Worm (Caenorhabditis elegans) whole organism, late embryonic: Measurements from ENCODE around the gene daf-3.

ENCODE experiments used
- C38D4.7 ChIP-seq: fragments of 200-800 bp; sonication (Bioruptor generic); optimal IDR thresholded peaks from 2 replicates; lab custom pipeline; 2018; ENCODE audit warnings: mild to moderate bottlenecking, missing genetic modification characterization, moderate library complexity, missing compliant biosample characterization
- F13H6.1 ChIP-seq: sonication (generic microtip); optimal IDR thresholded peaks from 2 replicates; lab custom pipeline; 2016; ENCODE audit warnings: missing genetic modification characterization, missing compliant biosample characterization
- K09A11.1 ChIP-seq: sonication (generic microtip); optimal IDR thresholded peaks from 2 replicates; lab custom pipeline; 2017; ENCODE audit warnings: antibody characterized with exemption, mild to moderate bottlenecking, missing genetic modification characterization, missing compliant biosample characterization; ENCODE audit not compliant: insufficient read depth
- T23F11.4 ChIP-seq: fragments of 200-800 bp; sonication (Bioruptor generic); optimal IDR thresholded peaks from 2 replicates; lab custom pipeline; 2018; ENCODE audit warnings: mild to moderate bottlenecking, missing genetic modification characterization, missing compliant biosample characterization
- ceh-19 ChIP-seq: fragments of 200-800 bp; sonication (Bioruptor generic); optimal IDR thresholded peaks from 2 replicates; lab custom pipeline; 2018; ENCODE audit warnings: mild to moderate bottlenecking, missing genetic modification characterization, missing compliant biosample characterization
- ceh-2 ChIP-seq: sonication (generic microtip); optimal IDR thresholded peaks from 2 replicates; lab custom pipeline; 2016; ENCODE audit warnings: missing genotype, missing genetic modification characterization, missing compliant biosample characterization
- ceh-24 ChIP-seq: sonication (generic microtip); optimal IDR thresholded peaks from 2 replicates; lab custom pipeline; 2016; ENCODE audit warnings: mild to moderate bottlenecking, missing genetic modification characterization, missing compliant biosample characterization
- ceh-34 ChIP-seq: sonication (generic microtip); optimal IDR thresholded peaks from 2 replicates; lab custom pipeline; 2016; ENCODE audit warnings: mild to moderate bottlenecking, missing genetic modification characterization, missing compliant biosample characterization
- ceh-45 ChIP-seq: fragments of 200-800 bp; sonication (Bioruptor generic); IDR thresholded peaks from 2 replicates; pipeline ENCODE4 v1.3.6; 2022; ENCODE audit warnings: missing genetic modification reagents, missing genetic modification characterization, missing compliant biosample characterization
- ceh-48 ChIP-seq: sonication (generic microtip); optimal IDR thresholded peaks from 2 replicates; lab custom pipeline; 2016; ENCODE audit warnings: missing genetic modification characterization, inconsistent platforms, missing compliant biosample characterization
- ceh-6 ChIP-seq: fragments of 200-800 bp; sonication (Bioruptor generic); optimal IDR thresholded peaks from 2 replicates; lab custom pipeline; 2018; ENCODE audit warnings: mild to moderate bottlenecking, missing genetic modification characterization, missing compliant biosample characterization
- ceh-9 ChIP-seq: sonication (generic microtip); optimal IDR thresholded peaks from 2 replicates; lab custom pipeline; 2016; ENCODE audit warnings: mild to moderate bottlenecking, missing genetic modification characterization, inconsistent platforms, missing compliant biosample characterization
- che-1 ChIP-seq: sonication (generic microtip); optimal IDR thresholded peaks from 2 replicates; lab custom pipeline; 2016; ENCODE audit warnings: mild to moderate bottlenecking, missing genetic modification characterization, missing compliant biosample characterization
- dmd-4 ChIP-seq: sonication (generic microtip); optimal IDR thresholded peaks from 2 replicates; lab custom pipeline; 2016; ENCODE audit warnings: borderline replicate concordance, missing genetic modification characterization, missing compliant biosample characterization
- dve-1 ChIP-seq: sonication (generic microtip); optimal IDR thresholded peaks from 2 replicates; lab custom pipeline; 2017; ENCODE audit warnings: antibody characterized with exemption, mild to moderate bottlenecking, missing genetic modification characterization, missing compliant biosample characterization
- elt-2 ChIP-seq: sonication (generic microtip); optimal IDR thresholded peaks from 2 replicates; lab custom pipeline; 2016; ENCODE audit warnings: missing genetic modification reagents, missing genetic modification characterization, missing compliant biosample characterization
- elt-4 ChIP-seq: sonication (generic microtip); optimal IDR thresholded peaks from 2 replicates; lab custom pipeline; 2016; ENCODE audit warnings: missing genetic modification characterization, missing compliant biosample characterization
- ets-4 ChIP-seq: sonication (generic microtip); optimal IDR thresholded peaks from 2 replicates; lab custom pipeline; 2016; ENCODE audit warnings: missing genetic modification characterization, missing compliant biosample characterization
- fax-1 ChIP-seq: sonication (generic microtip); optimal IDR thresholded peaks from 2 replicates; lab custom pipeline; 2016; ENCODE audit warnings: missing genotype, missing genetic modification characterization, missing compliant biosample characterization
- fkh-10 ChIP-seq: fragments of 150-350 bp; optimal IDR thresholded peaks from 2 replicates; lab custom pipeline; 2014; ENCODE audit warnings: missing biosample characterization, missing genetic modification reagents, missing genetic modification characterization
- fkh-6 ChIP-seq: sonication (generic microtip); optimal IDR thresholded peaks from 2 replicates; lab custom pipeline; 2016; ENCODE audit warnings: missing genetic modification characterization, missing compliant biosample characterization
- hlh-6 ChIP-seq: sonication (generic microtip); optimal IDR thresholded peaks from 2 replicates; lab custom pipeline; 2016; ENCODE audit warnings: missing genotype, missing genetic modification characterization, missing compliant biosample characterization
- hlh-8 ChIP-seq: sonication (generic microtip); optimal IDR thresholded peaks from 2 replicates; lab custom pipeline; 2016; ENCODE audit warnings: missing genotype, missing genetic modification characterization, missing compliant biosample characterization
- madf-2 ChIP-seq: sonication (generic microtip); optimal IDR thresholded peaks from 2 replicates; lab custom pipeline; 2017; ENCODE audit warnings: missing genetic modification characterization, missing compliant biosample characterization
- mec-3 ChIP-seq: sonication (generic microtip); optimal IDR thresholded peaks from 2 replicates; lab custom pipeline; 2016; ENCODE audit warnings: borderline replicate concordance, missing genetic modification characterization, missing compliant biosample characterization
- nfya-1 ChIP-seq: sonication (generic microtip); optimal IDR thresholded peaks from 2 replicates; lab custom pipeline; 2017; ENCODE audit warnings: missing genetic modification characterization, mild to moderate bottlenecking, missing compliant biosample characterization, antibody characterized with exemption, moderate library complexity
- nhr-232 ChIP-seq: sonication (generic microtip); optimal IDR thresholded peaks from 2 replicates; lab custom pipeline; 2016; ENCODE audit warnings: missing genetic modification characterization, missing compliant biosample characterization
- npax-4 ChIP-seq: sonication (generic microtip); optimal IDR thresholded peaks from 2 replicates; lab custom pipeline; 2016; ENCODE audit warnings: missing genetic modification characterization, missing compliant biosample characterization
- odd-2 ChIP-seq: sonication (generic microtip); optimal IDR thresholded peaks from 2 replicates; lab custom pipeline; 2017; ENCODE audit warnings: antibody characterized with exemption, mild to moderate bottlenecking, missing genetic modification characterization, missing compliant biosample characterization
- pat-9 ChIP-seq: fragments of 200-800 bp; sonication (Bioruptor generic); optimal IDR thresholded peaks from 2 replicates; lab custom pipeline; 2018; ENCODE audit warnings: mild to moderate bottlenecking, missing genetic modification characterization, moderate library complexity, missing compliant biosample characterization
- pha-4 ChIP-seq: fragments of 150-350 bp; optimal IDR thresholded peaks from 2 replicates; lab custom pipeline; 2018; ENCODE audit warnings: missing biosample characterization, missing genetic modification reagents, missing genetic modification characterization
- pros-1 ChIP-seq: fragments of 150-350 bp; optimal IDR thresholded peaks from 2 replicates; lab custom pipeline; 2014; ENCODE audit warnings: missing biosample characterization, missing genetic modification reagents, missing genetic modification characterization
- rnt-1 ChIP-seq: sonication (generic microtip); optimal IDR thresholded peaks from 2 replicates; lab custom pipeline; 2016; ENCODE audit warnings: missing genetic modification characterization, missing compliant biosample characterization
- sdc-2 ChIP-seq: sonication (generic microtip); optimal IDR thresholded peaks from 2 replicates; lab custom pipeline; 2016; ENCODE audit warnings: missing genotype, missing genetic modification characterization, missing compliant biosample characterization
- syd-9 ChIP-seq: sonication (generic microtip); optimal IDR thresholded peaks from 2 replicates; lab custom pipeline; 2016; ENCODE audit warnings: mild to moderate bottlenecking, missing genetic modification characterization, moderate library complexity, missing compliant biosample characterization
- tbx-7 ChIP-seq: sonication (generic microtip); optimal IDR thresholded peaks from 2 replicates; lab custom pipeline; 2016; ENCODE audit warnings: missing genotype, missing genetic modification characterization, missing compliant biosample characterization
- unc-55 ChIP-seq: sonication (generic microtip); optimal IDR thresholded peaks from 2 replicates; lab custom pipeline; 2017; ENCODE audit warnings: missing biosample characterization, missing genetic modification reagents, missing genetic modification characterization
- ztf-16 ChIP-seq: sonication (generic microtip); optimal IDR thresholded peaks from 2 replicates; lab custom pipeline; 2017; ENCODE audit warnings: missing genetic modification characterization, missing compliant biosample characterization

Gene daf-3

ce11 chrX:779259-779658, 46.0 kb downstream of the daf-3 start:
- TF ChIP-seq rnt-1 (tag; lab: Kevin White, UChicago) (no peak), ceh-34 (no peak), madf-2 (no peak), nhr-232 (tag; lab: Kevin White, UChicago) (no peak), hlh-8 (no peak), C38D4.7 (GFP tag; lab: Kevin White, UChicago) (no peak), hlh-6 (tag; lab: Kevin White, UChicago) (no peak), npax-4 (no peak), dve-1 (no peak), ceh-2 (tag; lab: Kevin White, UChicago) (no peak), dmd-4 (tag; lab: Kevin White, UChicago) (no peak)

ce11 chrX:777421-777820, 47.9 kb downstream of the daf-3 start, which contains the start of gene nas-15:
nas-15 (plus strand) TSS chrX:777721.
- TF ChIP-seq K09A11.1 (tag; lab: Kevin White, UChicago): no peak
- TF ChIP-seq C38D4.7 (GFP tag; lab: Kevin White, UChicago): no peak
- TF ChIP-seq sdc-2 (tag; lab: Kevin White, UChicago): no peak
- TF ChIP-seq ceh-45 (GFP tag; lab: Robert Waterston, UW): no peak
- TF ChIP-seq ceh-48 (tag; lab: Kevin White, UChicago): no peak
- no peak for TF ChIP-seq che-1 (tag; lab: Kevin White, UChicago)
- no peak for TF ChIP-seq ets-4 (tag; lab: Kevin White, UChicago)
- TF ChIP-seq dmd-4 (tag; lab: Kevin White, UChicago): no peak
- no peak for TF ChIP-seq rnt-1 (tag; lab: Kevin White, UChicago)
- TF ChIP-seq pat-9 (tag; lab: Kevin White, UChicago): no peak
- TF ChIP-seq ceh-9 (tag; lab: Kevin White, UChicago): no peak
- no peak for TF ChIP-seq fax-1
- TF ChIP-seq elt-4 (tag; lab: Kevin White, UChicago): no peak
- no peak for TF ChIP-seq fkh-10
- TF ChIP-seq pha-4 (tag; lab: Kevin White, UChicago): no peak
- TF ChIP-seq odd-2: no peak
- no peak for TF ChIP-seq unc-55 (GFP tag; lab: Kevin White, UChicago)
- TF ChIP-seq pros-1 (tag; lab: Kevin White, UChicago): no peak
- no peak for TF ChIP-seq ceh-19 (GFP tag; lab: Kevin White, UChicago)

- no peak for TF ChIP-seq che-1 (tag; lab: Kevin White, UChicago)
- TF ChIP-seq ceh-45 (GFP tag; lab: Robert Waterston, UW): no peak
Measured at ce11 chrX:772184-772583, 53.1 kb downstream of the daf-3 start, which contains the start of gene T04G9.4. T04G9.4 (plus strand) TSS chrX:772476.

ce11 chrX:770537-770936, 54.7 kb downstream of the daf-3 start, which contains the start of gene T04G9.7:
T04G9.7 (plus strand) TSS chrX:770837.
- TF ChIP-seq elt-2 (tag; lab: Kevin White, UChicago) (no peak), mec-3 (tag; lab: Kevin White, UChicago) (no peak), F13H6.1 (tag; lab: Kevin White, UChicago) (no peak), tbx-7 (tag; lab: Kevin White, UChicago) (no peak), syd-9 (tag; lab: Kevin White, UChicago) (no peak), dve-1 (no peak), hlh-6 (tag; lab: Kevin White, UChicago) (no peak), T23F11.4 (GFP tag; lab: Kevin White, UChicago) (no peak), fkh-6 (tag; lab: Kevin White, UChicago) (no peak), ceh-45 (GFP tag; lab: Robert Waterston, UW) (no peak), ztf-16 (tag; lab: Kevin White, UChicago) (no peak), nhr-232 (tag; lab: Kevin White, UChicago) (no peak), unc-55 (GFP tag; lab: Kevin White, UChicago) (no peak), nfya-1 (tag; lab: Kevin White, UChicago) (no peak), ceh-24 (no peak), ceh-48 (tag; lab: Kevin White, UChicago) (no peak), ceh-6 (GFP tag; lab: Kevin White, UChicago) (no peak), sdc-2 (tag; lab: Kevin White, UChicago) (no peak), che-1 (tag; lab: Kevin White, UChicago) (no peak), fkh-10 (no peak)
